Fruit fly (Drosophila melanogaster): ENCODE data around the gene Lim3.

The Lim3 gene

dm6 chr2L:19140984-19141262, 32.7 kb upstream of the Lim3 start (continued):
- TF ChIP-seq CG1621 (tag; optimal IDR thresholded peaks at IDR 0.05) (no peak), eg (GFP tag; IDR thresholded peaks at IDR 0.05) (peak; percentile 45; the same call in 2 of the 3 replicates), Ets96B (tag; optimal IDR thresholded peaks at IDR 0.05) (no peak), ss (GFP tag; optimal IDR thresholded peaks at IDR 0.05) (no peak), CG8632 (GFP tag; optimal IDR thresholded peaks at IDR 0.05) (no peak), Sox14 (GFP tag; optimal IDR thresholded peaks at IDR 0.05) (peak; percentile 60), acj6 (GFP tag; optimal IDR thresholded peaks at IDR 0.05) (peak; percentile 48), CG3919 (GFP tag; optimal IDR thresholded peaks at IDR 0.05) (peak; percentile 38), spab (GFP tag; optimal IDR thresholded peaks at IDR 0.05) (no peak), Ets21C (GFP tag; optimal IDR thresholded peaks at IDR 0.05) (peak; percentile 42), svp (GFP tag) (peak; percentile 70), CG6276 (GFP tag; optimal IDR thresholded peaks at IDR 0.05) (peak; percentile 45), CG8319 (GFP tag; optimal IDR thresholded peaks at IDR 0.05) (no peak), CG11902 (GFP tag; optimal IDR thresholded peaks at IDR 0.05) (no peak), CG16779 (tag; optimal IDR thresholded peaks at IDR 0.05) (no peak), CG8119 (GFP tag; IDR thresholded peaks at IDR 0.05) (0 out of 3 replicates have a peak, but pooled peaks have one; percentile 39), fkh (GFP tag; optimal IDR thresholded peaks at IDR 0.05) (no peak)

DNA sequence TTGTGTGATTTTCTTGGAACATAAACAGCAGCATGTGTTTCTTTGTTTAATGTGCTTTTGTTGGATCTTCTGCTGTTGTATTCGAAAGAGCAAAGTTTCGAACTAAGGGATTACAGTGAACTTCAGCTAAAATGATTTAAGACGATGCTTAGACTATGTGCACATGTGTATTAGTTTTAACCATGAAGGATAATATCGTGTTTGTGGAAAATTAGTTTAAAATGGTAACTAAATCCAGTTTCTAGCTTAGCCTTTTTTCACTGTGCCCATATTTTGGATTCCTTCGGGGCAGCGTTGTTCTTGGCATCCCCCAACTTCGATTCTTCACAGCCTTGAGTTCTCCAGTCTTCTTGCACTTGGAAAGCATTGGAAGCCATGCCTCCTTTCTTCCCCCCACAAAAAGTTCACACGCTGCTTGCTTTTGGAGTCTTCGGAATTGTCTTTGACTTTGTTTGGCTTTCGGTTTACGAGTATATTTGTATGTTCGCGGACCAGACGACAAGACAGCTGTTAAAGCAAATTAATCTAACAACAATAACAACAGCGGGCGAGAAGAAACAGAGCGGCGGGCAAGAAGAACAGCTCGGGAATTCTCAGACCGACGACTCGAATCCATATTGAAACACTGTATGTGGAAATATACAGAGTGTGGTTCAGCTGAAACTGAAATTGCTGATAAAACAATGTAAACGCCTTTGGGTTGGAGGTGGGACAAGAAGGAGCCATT, 32.2 kb upstream of the Lim3 start:
- TF ChIP-seq pdm3 (GFP tag; optimal IDR thresholded peaks at IDR 0.05) (no peak), Met (GFP tag; optimal IDR thresholded peaks at IDR 0.05) (peak; percentile 57), CG6854 (GFP tag; optimal IDR thresholded peaks at IDR 0.05) (peak; percentile 49), net (GFP tag; optimal IDR thresholded peaks at IDR 0.05) (no peak), dac (GFP tag; optimal IDR thresholded peaks at IDR 0.05) (no peak), CG6163 (GFP tag; IDR thresholded peaks at IDR 0.05) (peak; percentile 31; the same call in 1 of the 3 replicates), CG4318 (GFP tag; optimal IDR thresholded peaks at IDR 0.05) (no peak), CG6808 (GFP tag; optimal IDR thresholded peaks at IDR 0.05) (peak; percentile 17), OdsH (GFP tag; optimal IDR thresholded peaks at IDR 0.05) (no peak), Eip78C (GFP tag) (peak; percentile 57), Lpt (GFP tag; optimal IDR thresholded peaks at IDR 0.05) (no peak), cyc (GFP tag; optimal IDR thresholded peaks at IDR 0.05) (no peak), spab (GFP tag; optimal IDR thresholded peaks at IDR 0.05) (peak; percentile 27), esn (GFP tag; optimal IDR thresholded peaks at IDR 0.05) (no peak), CG6792 (GFP tag; optimal IDR thresholded peaks at IDR 0.05) (no peak), CG11762 (GFP tag; optimal IDR thresholded peaks at IDR 0.05; ENCODE audit: insufficient read depth) (peak; percentile 20), Eip75B (GFP tag; optimal IDR thresholded peaks at IDR 0.05) (peak; percentile 61), Hr39 (GFP tag; optimal IDR thresholded peaks at IDR 0.05) (no peak), CG3032 (tag; optimal IDR thresholded peaks at IDR 0.05) (peak; percentile 25), Ets21C (GFP tag; optimal IDR thresholded peaks at IDR 0.05) (no peak), CG31627 (GFP tag; optimal IDR thresholded peaks at IDR 0.05) (peak; percentile 17), Sox14 (GFP tag; optimal IDR thresholded peaks at IDR 0.05) (no peak), Eip93F (GFP tag; optimal IDR thresholded peaks at IDR 0.05) (no peak), dsx (GFP tag; optimal IDR thresholded peaks at IDR 0.05; ENCODE audit: poor library complexity, severe bottlenecking) (peak; percentile 51), CG10669 (GFP tag; optimal IDR thresholded peaks at IDR 0.05) (peak; percentile 45), svp (GFP tag) (peak; percentile 61), CG8632 (GFP tag; optimal IDR thresholded peaks at IDR 0.05) (no peak), CG7368 (GFP tag; optimal IDR thresholded peaks at IDR 0.05) (peak; percentile 54), acj6 (GFP tag; optimal IDR thresholded peaks at IDR 0.05) (no peak), CG1621 (tag; optimal IDR thresholded peaks at IDR 0.05) (no peak), achi (GFP tag; optimal IDR thresholded peaks at IDR 0.05) (no peak), topi (GFP tag; optimal IDR thresholded peaks at IDR 0.05) (no peak), lz (GFP tag; optimal IDR thresholded peaks at IDR 0.05) (no peak), fkh (GFP tag; optimal IDR thresholded peaks at IDR 0.05) (peak; percentile 85)

All from whole organism, prepupa.